Fruit fly (Drosophila melanogaster) whole organism, wandering third instar larva: ENCODE results near the gene Sptz.

Experiments
- CG9705 ChIP-seq: fragments of 200-800 bp; sonication (Bioruptor generic); optimal IDR thresholded peaks from 2 replicates; lab custom pipeline; 2018; ENCODE audit warnings: missing biosample characterization, mild to moderate bottlenecking, missing genetic modification characterization
- Dif ChIP-seq: fragments of 200-275, 200-300 bp; sonication (Bioruptor generic); optimal IDR thresholded peaks from 2 replicates; lab custom pipeline; 2018; ENCODE audit warnings: missing biosample characterization, missing genetic modification characterization; ENCODE audit not compliant: partially characterized antibody
- Hr78 ChIP-seq: fragments of >200 bp; optimal IDR thresholded peaks from 2 replicates; lab custom pipeline; 2017; ENCODE audit warnings: missing biosample characterization, missing genetic modification characterization
- Jra ChIP-seq: sonication (Bioruptor generic); optimal IDR thresholded peaks from 2 replicates; lab custom pipeline; 2016; ENCODE audit warnings: missing biosample characterization, missing genetic modification characterization
- Myc ChIP-seq: fragments of >200 bp; optimal IDR thresholded peaks from 2 replicates; lab custom pipeline; 2017
- N ChIP-seq: fragments of >200 bp; optimal IDR thresholded peaks from 2 replicates; lab custom pipeline; 2018; ENCODE audit warnings: missing biosample characterization, missing external identifiers, missing genetic modification characterization
- Rel ChIP-seq, 2 experiments: fragments of 200-800 bp; sonication (Bioruptor generic) in 1 of 2; optimal IDR thresholded peaks; 2 replicates in 1 of 2; 3 replicates in 1 of 2; lab custom pipeline; 2016 to 2019; ENCODE audit warnings: mild to moderate bottlenecking in 2 of 2, missing biosample characterization in 2 of 2, missing genetic modification characterization in 2 of 2, moderate library complexity in 1 of 2
- Vsx2 ChIP-seq: fragments of 200-300, 225-300 bp; sonication (Bioruptor generic); optimal IDR thresholded peaks from 2 replicates; lab custom pipeline; 2018; ENCODE audit warnings: missing biosample characterization, missing genetic modification characterization; ENCODE audit not compliant: partially characterized antibody
- foxo ChIP-seq, 2 experiments: fragments of 200-800 bp; sonication (Bioruptor generic); optimal IDR thresholded peaks; 2 replicates in 1 of 2; 3 replicates in 1 of 2; lab custom pipeline; 2016 to 2017; ENCODE audit warnings: missing biosample characterization in 2 of 2, missing genetic modification characterization in 2 of 2
- h ChIP-seq: fragments of 200-800 bp; sonication (Bioruptor generic); optimal IDR thresholded peaks from 3 replicates; lab custom pipeline; 2016; ENCODE audit warnings: missing biosample characterization, mild to moderate bottlenecking, missing genetic modification characterization
- lola ChIP-seq: fragments of >200 bp; optimal IDR thresholded peaks from 2 replicates; lab custom pipeline; 2017; ENCODE audit warnings: missing biosample characterization, missing genetic modification characterization
- pan ChIP-seq: fragments of >200 bp; optimal IDR thresholded peaks from 2 replicates; lab custom pipeline; 2017
- psq ChIP-seq: fragments of 200-800 bp; sonication (Bioruptor generic); optimal IDR thresholded peaks from 3 replicates; lab custom pipeline; 2017; ENCODE audit warnings: missing biosample characterization, mild to moderate bottlenecking, missing genetic modification characterization, moderate library complexity
- usp ChIP-seq: fragments of >200 bp; optimal IDR thresholded peaks from 2 replicates; lab custom pipeline; 2017; ENCODE audit warnings: missing biosample characterization, missing genetic modification characterization

- TF ChIP-seq CG9705 (no peak), psq (GFP tag; lab: Kevin White, UChicago) (no peak), h (GFP tag; lab: Kevin White, UChicago) (no peak), foxo (GFP tag; optimal IDR thresholded peaks at IDR 0.05; lab: Kevin White, UChicago) (no peak), Hr78 (GFP tag; lab: Kevin White, UChicago) (no peak), pan (lab: Kevin White, UChicago) (no peak), Myc (lab: Kevin White, UChicago) (no peak), lola (no peak), Vsx2 (GFP tag; lab: Kevin White, UChicago) (no peak), Rel (GFP tag; optimal IDR thresholded peaks at IDR 0.05; lab: Kevin White, UChicago) (no peak), Rel (tag; optimal IDR thresholded peaks at IDR 0.05; lab: Kevin White, UChicago) (no peak), usp (GFP tag; lab: Kevin White, UChicago) (no peak), Dif (no peak), N (GFP tag; lab: Kevin White, UChicago) (no peak), Jra (no peak)
These were observed 26.4 kb upstream of the Sptz start for dm6 chr3R:11395541-11395940.
